Fruit fly (Drosophila melanogaster) whole organism, embryonic: ENCODE results near the gene ghi.
A peak's percentile ranks its signal among the peaks of the same experiment; 100 is the strongest.

Experiments used
- Ada2b ChIP-seq: fragments of 200-800 bp; sonication (Bioruptor generic); IDR thresholded peaks from 2 replicates; pipeline ENCODE4 v1.3.6; 2022; ENCODE audit warnings: missing biosample characterization, missing genetic modification characterization
- Awh ChIP-seq: fragments of 200-800 bp; sonication (Bioruptor generic); IDR thresholded peaks from 2 replicates; pipeline ENCODE4, ENCODE4 v1.3.6; 2022; ENCODE audit warnings: missing biosample characterization, missing genetic modification characterization
- Bdp1 ChIP-seq: fragments of 200-800 bp; sonication (Bioruptor generic); optimal IDR thresholded peaks from 3 replicates; lab custom pipeline; 2016; ENCODE audit warnings: missing biosample characterization, missing genetic modification characterization
- CG12219 ChIP-seq: fragments of 200-800 bp; sonication (Bioruptor generic); optimal IDR thresholded peaks from 3 replicates; lab custom pipeline; 2018; ENCODE audit warnings: missing biosample characterization, mild to moderate bottlenecking, missing genetic modification characterization
- CG13123 ChIP-seq: fragments of 200-800 bp; sonication (Bioruptor generic); optimal IDR thresholded peaks from 2 replicates; lab custom pipeline; 2016; ENCODE audit warnings: missing biosample characterization, missing genetic modification characterization
- CG17186 ChIP-seq: fragments of 200-800 bp; sonication (Bioruptor generic); optimal IDR thresholded peaks from 3 replicates; lab custom pipeline; 2017; ENCODE audit warnings: missing biosample characterization, missing genetic modification reagents, missing genetic modification characterization
- CG17328 ChIP-seq: fragments of 200-800 bp; sonication (Bioruptor generic); IDR thresholded peaks from 2 replicates; pipeline ENCODE4 v1.3.6; 2022; ENCODE audit warnings: missing biosample characterization, missing genetic modification characterization
- CG30431 ChIP-seq: fragments of 200-800 bp; sonication (Bioruptor generic); optimal IDR thresholded peaks from 2 replicates; lab custom pipeline; 2017; ENCODE audit warnings: missing biosample characterization, missing genetic modification characterization
- CG7271 ChIP-seq: fragments of 200-800 bp; sonication (Bioruptor generic); optimal IDR thresholded peaks from 2 replicates; lab custom pipeline; 2018; ENCODE audit warnings: missing biosample characterization, mild to moderate bottlenecking, missing genetic modification characterization, moderate library complexity
- CG7357 ChIP-seq: fragments of 200-800 bp; sonication (Bioruptor generic); IDR thresholded peaks from 3 replicates; pipeline ENCODE4 v1.3.6; 2022; ENCODE audit warnings: missing biosample characterization, missing genetic modification characterization
- CG8281 ChIP-seq: fragments of 200-800 bp; sonication (Bioruptor generic); optimal IDR thresholded peaks from 2 replicates; lab custom pipeline; 2018; ENCODE audit warnings: missing biosample characterization, mild to moderate bottlenecking, missing genetic modification characterization, moderate library complexity
- Camta ChIP-seq: fragments of 200-800 bp; sonication (Bioruptor generic); optimal IDR thresholded peaks from 2 replicates; lab custom pipeline; 2016; ENCODE audit warnings: missing biosample characterization, missing genetic modification characterization
- Dek ChIP-seq: fragments of 200-800 bp; sonication (Bioruptor generic); optimal IDR thresholded peaks from 3 replicates; lab custom pipeline; 2019; ENCODE audit warnings: missing biosample characterization, mild to moderate bottlenecking, missing genetic modification characterization, moderate library complexity
- Dll ChIP-seq: fragments of 200-800 bp; sonication (Bioruptor generic); IDR thresholded peaks from 4 replicates; pipeline ENCODE4 v1.3.6; 2022; ENCODE audit warnings: missing biosample characterization, missing genetic modification characterization; ENCODE audit not compliant: partially characterized antibody
- Doc3 ChIP-seq: fragments of 200-800 bp; sonication (Bioruptor generic); IDR thresholded peaks from 3 replicates; pipeline ENCODE4 v1.3.6; 2022; ENCODE audit warnings: missing biosample characterization, missing genetic modification characterization; ENCODE audit not compliant: partially characterized antibody
- Dref ChIP-seq: fragments of 200-800 bp; sonication (Bioruptor generic); IDR thresholded peaks from 2 replicates; pipeline ENCODE4 v1.3.6; 2022; ENCODE audit warnings: missing biosample characterization, missing genetic modification characterization
- E2f2 ChIP-seq: fragments of 200-800 bp; sonication (Bioruptor generic); IDR thresholded peaks from 2 replicates; pipeline ENCODE4 v1.3.6; 2022; ENCODE audit warnings: missing biosample characterization, missing genetic modification characterization
- Hey ChIP-seq: fragments of 200-800 bp; sonication (Bioruptor generic); optimal IDR thresholded peaks from 3 replicates; lab custom pipeline; 2018; ENCODE audit warnings: missing biosample characterization, mild to moderate bottlenecking, missing genetic modification characterization
- Hmr ChIP-seq: fragments of 200-800 bp; sonication (Bioruptor generic); optimal IDR thresholded peaks from 3 replicates; lab custom pipeline; 2017; ENCODE audit warnings: mild to moderate bottlenecking, missing biosample characterization, missing genetic modification reagents, missing genetic modification characterization
- Meics ChIP-seq: fragments of 200-800 bp; sonication (Bioruptor generic); optimal IDR thresholded peaks from 2 replicates; lab custom pipeline; 2017; ENCODE audit warnings: missing biosample characterization, mild to moderate bottlenecking, missing genetic modification characterization
- Sry-β ChIP-seq: fragments of 200-800 bp; sonication (Bioruptor generic); optimal IDR thresholded peaks from 2 replicates; lab custom pipeline; 2018; ENCODE audit warnings: missing biosample characterization, mild to moderate bottlenecking, missing genetic modification characterization, moderate library complexity
- TFAM ChIP-seq: fragments of 200-800 bp; sonication (Bioruptor generic); optimal IDR thresholded peaks from 2 replicates; lab custom pipeline; 2017; ENCODE audit warnings: missing biosample characterization, missing genetic modification characterization, inconsistent platforms
- Vsx1 ChIP-seq: fragments of 200-800 bp; sonication (Bioruptor generic); optimal IDR thresholded peaks from 2 replicates; lab custom pipeline; 2017; ENCODE audit warnings: missing biosample characterization, mild to moderate bottlenecking, missing genetic modification characterization, missing genetic modification reagents
- YL-1 ChIP-seq: fragments of 200-800 bp; sonication (Bioruptor generic); optimal IDR thresholded peaks from 3 replicates; lab custom pipeline; 2017; ENCODE audit warnings: missing biosample characterization, mild to moderate bottlenecking, missing genetic modification characterization
- ac ChIP-seq: fragments of 200-800 bp; sonication (Bioruptor generic); optimal IDR thresholded peaks from 3 replicates; lab custom pipeline; 2017; ENCODE audit warnings: missing biosample characterization, mild to moderate bottlenecking, missing genetic modification characterization
- ato ChIP-seq: fragments of 200-800 bp; sonication (Bioruptor generic); IDR thresholded peaks from 2 replicates; pipeline ENCODE4 v1.3.6; 2022; ENCODE audit warnings: missing biosample characterization, missing genetic modification characterization; ENCODE audit not compliant: partially characterized antibody
- cas ChIP-seq: fragments of 200-800 bp; sonication (Bioruptor generic); IDR thresholded peaks from 2 replicates; pipeline ENCODE4 v1.3.6; 2022; ENCODE audit warnings: missing biosample characterization, missing genetic modification characterization
- chif ChIP-seq, 2 experiments: fragments of 200-800 bp; sonication (Bioruptor generic); optimal IDR thresholded peaks; 3 replicates each; lab custom pipeline; 2016; ENCODE audit warnings: missing biosample characterization in 2 of 2, missing genetic modification characterization in 2 of 2
- chinmo ChIP-seq: fragments of 200-800 bp; sonication (Bioruptor generic); IDR thresholded peaks from 4 replicates; pipeline ENCODE4 v1.3.6; 2022; ENCODE audit warnings: missing biosample characterization, missing genetic modification characterization; ENCODE audit not compliant: partially characterized antibody
- crp ChIP-seq, 2 experiments: fragments of 200-800 bp; sonication (Bioruptor generic); optimal IDR thresholded peaks; 2 replicates in 1 of 2; 3 replicates in 1 of 2; lab custom pipeline; 2017; ENCODE audit warnings: missing biosample characterization in 2 of 2, missing genetic modification characterization in 2 of 2, mild to moderate bottlenecking in 1 of 2, moderate library complexity in 1 of 2
- dm ChIP-seq: fragments of 200-800 bp; sonication (Bioruptor generic); optimal IDR thresholded peaks from 3 replicates; lab custom pipeline; 2016; ENCODE audit warnings: missing biosample characterization, missing genetic modification characterization
- esg ChIP-seq: fragments of 200-800 bp; sonication (Bioruptor generic); conservative IDR thresholded peaks from 2 replicates; pipeline ENCODE4 v1.3.6; 2022; ENCODE audit warnings: missing biosample characterization, missing genetic modification characterization
- fd3F ChIP-seq: fragments of 200-800 bp; sonication (Bioruptor generic); optimal IDR thresholded peaks from 2 replicates; lab custom pipeline; 2018; ENCODE audit warnings: missing biosample characterization, mild to moderate bottlenecking, missing genetic modification characterization, moderate library complexity
- fu2 ChIP-seq: fragments of 200-800 bp; sonication (Bioruptor generic); optimal IDR thresholded peaks from 2 replicates; lab custom pipeline; 2016; ENCODE audit warnings: missing biosample characterization, missing genetic modification characterization
- gce ChIP-seq: fragments of 200-800 bp; sonication (Bioruptor generic); IDR thresholded peaks from 3 replicates; pipeline ENCODE4 v1.3.6; 2022; ENCODE audit warnings: missing biosample characterization, missing genetic modification characterization
- grau ChIP-seq: fragments of 200-800 bp; optimal IDR thresholded peaks from 3 replicates; lab custom pipeline; 2019; ENCODE audit warnings: missing biosample characterization, mild to moderate bottlenecking, missing genetic modification characterization, moderate library complexity
- inv ChIP-seq: fragments of 200-800 bp; sonication (Bioruptor generic); IDR thresholded peaks from 2 replicates; pipeline ENCODE4 v1.3.6; 2022; ENCODE audit warnings: missing biosample characterization, missing genetic modification characterization; ENCODE audit not compliant: partially characterized antibody
- kay ChIP-seq: fragments of 200-800 bp; sonication (Bioruptor generic); optimal IDR thresholded peaks from 2 replicates; lab custom pipeline; 2016; ENCODE audit warnings: missing biosample characterization, missing genetic modification characterization
- kni ChIP-seq: fragments of 200-800 bp; sonication (Bioruptor generic); optimal IDR thresholded peaks from 3 replicates; lab custom pipeline; 2017; ENCODE audit warnings: mild to moderate bottlenecking, missing biosample characterization, missing genetic modification reagents, missing genetic modification characterization
- lilli ChIP-seq: fragments of 200-800 bp; sonication (Bioruptor generic); optimal IDR thresholded peaks from 3 replicates; lab custom pipeline; 2016; ENCODE audit warnings: missing biosample characterization, missing genetic modification characterization
- luna ChIP-seq: fragments of 200-800 bp; sonication (Bioruptor generic); optimal IDR thresholded peaks from 2 replicates; lab custom pipeline; 2016; ENCODE audit warnings: missing biosample characterization, missing genetic modification characterization
- maf-S ChIP-seq: fragments of 200-800 bp; sonication (Bioruptor generic); optimal IDR thresholded peaks from 2 replicates; lab custom pipeline; 2016; ENCODE audit warnings: missing biosample characterization, missing genetic modification characterization
- mirr ChIP-seq: fragments of 200-800 bp; sonication (Bioruptor generic); optimal IDR thresholded peaks from 3 replicates; lab custom pipeline; 2018; ENCODE audit warnings: missing biosample characterization, mild to moderate bottlenecking, missing genetic modification characterization
- pzg ChIP-seq: fragments of 200-800 bp; sonication (Bioruptor generic); optimal IDR thresholded peaks from 3 replicates; lab custom pipeline; 2018; ENCODE audit warnings: missing biosample characterization, mild to moderate bottlenecking, missing genetic modification characterization, moderate library complexity
- salm ChIP-seq: fragments of 200-800 bp; sonication (Bioruptor generic); optimal IDR thresholded peaks from 2 replicates; lab custom pipeline; 2018; ENCODE audit warnings: missing biosample characterization, mild to moderate bottlenecking, missing genetic modification characterization
- sc ChIP-seq, 3 experiments: fragments of >200 bp in 2 of 3; fragments of 200-800 bp in 1 of 3; sonication (Bioruptor generic) in 1 of 3; optimal IDR thresholded peaks; 2 replicates in 2 of 3; 3 replicates in 1 of 3; lab custom pipeline; 2017; ENCODE audit warnings: mild to moderate bottlenecking in 1 of 3, missing biosample characterization in 1 of 3, missing genetic modification characterization in 1 of 3, missing genetic modification reagents in 1 of 3
- shn ChIP-seq: fragments of 200-800 bp; sonication (Bioruptor generic); optimal IDR thresholded peaks from 3 replicates; lab custom pipeline; 2016; ENCODE audit warnings: missing biosample characterization, missing genetic modification characterization
- slbo ChIP-seq: fragments of 200-800 bp; sonication (Bioruptor generic); IDR thresholded peaks from 2 replicates; pipeline ENCODE4 v1.3.6; 2022; ENCODE audit warnings: missing biosample characterization, missing genetic modification characterization
- slou ChIP-seq: fragments of 200-800 bp; sonication (Bioruptor generic); optimal IDR thresholded peaks from 3 replicates; lab custom pipeline; 2016; ENCODE audit warnings: missing biosample characterization, missing genetic modification characterization

ghi gene

DNA sequence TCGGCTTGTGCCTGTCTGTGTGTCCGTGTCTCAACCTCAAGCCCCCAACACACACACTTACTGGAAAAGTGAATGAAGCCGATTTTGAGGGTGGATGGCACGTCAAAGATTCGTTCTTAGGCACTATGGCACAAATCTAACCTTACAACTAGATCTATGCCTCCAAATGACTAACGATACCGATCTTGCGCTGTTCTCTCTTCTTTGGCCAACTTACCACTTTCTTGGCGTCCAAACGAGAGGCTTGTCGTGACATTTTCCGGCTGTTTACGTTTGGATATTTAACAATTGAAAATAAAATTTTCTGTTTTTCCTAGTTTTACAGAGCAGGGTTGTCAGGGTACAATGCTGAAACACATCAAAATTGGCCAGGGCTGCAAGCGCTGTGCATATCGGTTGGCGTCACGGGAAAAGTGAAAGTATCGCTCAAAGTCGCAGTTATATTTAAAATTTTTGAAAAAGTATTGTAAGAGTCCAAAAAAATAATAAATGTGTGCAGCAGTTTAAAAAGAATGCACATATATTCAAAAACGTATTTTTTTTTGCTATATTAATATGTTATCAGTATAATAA lies 9.7 kb upstream of the ghi start, which contains the start of the genes Bet3 and Nf-YA (continued):
- TF ChIP-seq ato (GFP tag; lab: Robert Waterston, UW) = peak; percentile 20; the same call in 1 of the 2 replicates
- TF ChIP-seq sc (optimal IDR thresholded peaks at IDR 0.05; lab: Kevin White, UChicago) = no peak
- no peak for TF ChIP-seq sc (GFP tag; optimal IDR thresholded peaks at IDR 0.05; lab: Kevin White, UChicago)
- no peak for TF ChIP-seq mirr (GFP tag; lab: Kevin White, UChicago)
- peak; percentile 31; the same call in 1 of the 2 replicates for TF ChIP-seq CG17328
- TF ChIP-seq grau (tag; lab: Kevin White, UChicago) = peak; percentile 34
- peak; percentile 42 for TF ChIP-seq Hmr (GFP tag; lab: Kevin White, UChicago)
- TF ChIP-seq lilli (GFP tag; lab: Kevin White, UChicago) = peak; percentile 70
- no peak; the same call in 2 of the 3 replicates for TF ChIP-seq CG7357 (GFP tag; lab: Robert Waterston, UW)
- no peak for TF ChIP-seq esg (GFP tag; lab: Robert Waterston, UW)
- TF ChIP-seq Awh (GFP tag; lab: Robert Waterston, UW) = no peak
- no peak for TF ChIP-seq ac (GFP tag; lab: Kevin White, UChicago)
- TF ChIP-seq Ada2b (GFP tag; lab: Robert Waterston, UW) = peak; percentile 47; the same call in 1 of the 2 replicates
- TF ChIP-seq Hey (tag; lab: Kevin White, UChicago) = no peak
- no peak for TF ChIP-seq CG7271 (tag; lab: Kevin White, UChicago)
- peak; percentile 0 for TF ChIP-seq Bdp1 (GFP tag; lab: Kevin White, UChicago)
- TF ChIP-seq Meics (GFP tag; lab: Kevin White, UChicago) = peak; percentile 49
- no peak for TF ChIP-seq kni (GFP tag; lab: Kevin White, UChicago)
- no peak for TF ChIP-seq TFAM (GFP tag; lab: Kevin White, UChicago)
- peak; percentile 31 for TF ChIP-seq CG17186
- TF ChIP-seq Dek (tag; lab: Kevin White, UChicago) = peak; percentile 47
- no peak for TF ChIP-seq fd3F (GFP tag; lab: Kevin White, UChicago)
- peak; percentile 80 for TF ChIP-seq Doc3 (GFP tag; lab: Robert Waterston, UW)
- no peak for TF ChIP-seq CG13123 (GFP tag; lab: Kevin White, UChicago)
- peak; percentile 53 for TF ChIP-seq Camta (GFP tag; lab: Kevin White, UChicago)
- peak; percentile 68 for TF ChIP-seq Dref
- no peak for TF ChIP-seq maf-S (GFP tag; lab: Kevin White, UChicago)
- peak; percentile 77 for TF ChIP-seq luna (GFP tag; lab: Kevin White, UChicago)
- TF ChIP-seq cas (GFP tag; lab: Robert Waterston, UW) = no peak
- no peak for TF ChIP-seq CG12219 (GFP tag; lab: Kevin White, UChicago)
- TF ChIP-seq crp (GFP tag; optimal IDR thresholded peaks at IDR 0.05; lab: Kevin White, UChicago) = peak in 1 of 2 experiments; percentile 7
- TF ChIP-seq fu2 (GFP tag; lab: Kevin White, UChicago) = peak; percentile 41
- TF ChIP-seq chinmo = 0 out of 4 replicates have a peak, but pooled peaks have one; percentile 46
- peak; percentile 80 for TF ChIP-seq YL-1 (GFP tag; lab: Kevin White, UChicago)
- no peak for TF ChIP-seq Vsx1 (GFP tag; lab: Kevin White, UChicago)
- TF ChIP-seq kay (GFP tag; lab: Kevin White, UChicago) = no peak
- TF ChIP-seq Sry-β (GFP tag; lab: Kevin White, UChicago) = no peak
- no peak for TF ChIP-seq salm (tag; lab: Kevin White, UChicago)
- peak; percentile 34; the same call in 1 of the 2 replicates for TF ChIP-seq E2f2 (GFP tag; lab: Robert Waterston, UW)
- TF ChIP-seq Dll = peak; percentile 90
- TF ChIP-seq CG8281 (tag; lab: Kevin White, UChicago) = no peak
- peak; percentile 3 for TF ChIP-seq CG30431
- TF ChIP-seq inv (GFP tag; lab: Robert Waterston, UW) = peak; percentile 79
- TF ChIP-seq chif (GFP tag; optimal IDR thresholded peaks at IDR 0.05; lab: Kevin White, UChicago) = peak; percentile 10 to 57
- TF ChIP-seq shn (GFP tag; lab: Kevin White, UChicago) = peak; percentile 29
- no peak for TF ChIP-seq dm
- TF ChIP-seq slou = peak; percentile 41
- TF ChIP-seq gce = no peak
- TF ChIP-seq pzg (GFP tag; lab: Kevin White, UChicago) = peak; percentile 79
- TF ChIP-seq slbo (GFP tag; lab: Robert Waterston, UW) = peak; percentile 88
